Fruit fly (Drosophila melanogaster) S2 (cell line): ENCODE measurements around the gene cyr.

ENCODE experiments used
- CG8478 ChIP-seq: fragments of >200 bp; optimal IDR thresholded peaks from 2 replicates; lab custom pipeline; 2018
- CTCF ChIP-seq, 2 experiments: fragments of >200 bp; optimal IDR thresholded peaks; 2 replicates each; lab custom pipeline; 2018

Gene cyr

dm6 chrX:8100026-8100825 is 35.3 kb downstream of the cyr start:
- no peak for TF ChIP-seq CTCF (optimal IDR thresholded peaks at IDR 0.05; lab: Kevin White, UChicago)
- no peak for TF ChIP-seq CG8478 (lab: Kevin White, UChicago)

- TF ChIP-seq CTCF (optimal IDR thresholded peaks at IDR 0.05; lab: Kevin White, UChicago) = peak in 1 of 2 experiments; percentile 50
- TF ChIP-seq CG8478 (lab: Kevin White, UChicago) = no peak
Observed at dm6 chrX:8093722-8094177, 41.8 kb downstream of the cyr start, which contains the start of gene UbcE2H. TSS of gene UbcE2H (minus strand) at chrX:8094064.

- TF ChIP-seq CG8478 (lab: Kevin White, UChicago) (no peak), CTCF (optimal IDR thresholded peaks at IDR 0.05; lab: Kevin White, UChicago) (no peak)
Observed at dm6 chrX:8092893-8093721, 42.4 kb downstream of the cyr start.

- TF ChIP-seq CTCF (optimal IDR thresholded peaks at IDR 0.05; lab: Kevin White, UChicago) (no peak), CG8478 (lab: Kevin White, UChicago) (no peak)
Observed at dm6 chrX:8092075-8092682, 43.3 kb downstream of the cyr start.

dm6 chrX:8091017-8091620 is 44.4 kb downstream of the cyr start:
- no peak for TF ChIP-seq CTCF (optimal IDR thresholded peaks at IDR 0.05; lab: Kevin White, UChicago)
- TF ChIP-seq CG8478 (lab: Kevin White, UChicago) = no peak

dm6 chrX:8087113-8087512 is 48.4 kb downstream of the cyr start, which contains the start of gene CG2256:
TSS of gene CG2256 (minus strand) at chrX:8087213.
- TF ChIP-seq CG8478 (lab: Kevin White, UChicago) = no peak
- TF ChIP-seq CTCF (optimal IDR thresholded peaks at IDR 0.05; lab: Kevin White, UChicago) = no peak

dm6 chrX:8081427-8082185 is 53.9 kb downstream of the cyr start, which contains the start of gene Ldsdh1:
TSS of gene Ldsdh1 (minus strand) at chrX:8081605.
- TF ChIP-seq CTCF (optimal IDR thresholded peaks at IDR 0.05; lab: Kevin White, UChicago) = no peak
- TF ChIP-seq CG8478 (lab: Kevin White, UChicago) = no peak

- no peak for TF ChIP-seq CTCF (optimal IDR thresholded peaks at IDR 0.05; lab: Kevin White, UChicago)
- no peak for TF ChIP-seq CG8478 (lab: Kevin White, UChicago)
Observed at dm6 chrX:8080174-8080573, 55.3 kb downstream of the cyr start.

dm6 chrX:8075300-8075927 is 60.1 kb downstream of the cyr start, which contains the start of the genes Upf2 and CG1571:
TSS of gene Upf2 (minus strand) at chrX:8075466.
TSS of gene CG1571 (plus strand) at chrX:8075877.
- no peak for TF ChIP-seq CTCF (optimal IDR thresholded peaks at IDR 0.05; lab: Kevin White, UChicago)
- no peak for TF ChIP-seq CG8478 (lab: Kevin White, UChicago)
